Worm (Caenorhabditis elegans): ENCODE results near the gene dbt-1.
A peak's percentile ranks its signal among the peaks of the same experiment; 100 is the strongest.

Gene dbt-1

DNA sequence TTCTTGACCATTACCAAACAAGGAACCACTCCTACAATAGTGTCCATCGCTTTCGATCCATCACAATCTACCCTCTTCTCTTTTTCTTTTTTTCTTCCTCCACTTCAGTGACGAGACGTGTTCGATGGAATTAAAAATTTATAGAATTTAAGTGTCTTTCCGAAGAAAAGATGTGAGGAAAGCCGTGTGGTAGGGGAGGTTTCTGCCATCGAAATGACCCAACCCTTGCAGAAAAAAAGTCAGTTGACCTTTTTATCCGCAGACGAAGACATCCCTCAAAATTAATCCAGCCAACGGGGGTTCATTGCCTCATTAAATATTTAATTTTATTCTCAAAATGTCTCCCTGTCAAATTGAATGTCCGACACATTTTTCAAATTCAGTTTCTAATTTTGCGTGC lies 10.5 kb upstream of the dbt-1 start:
- TF ChIP-seq egl-27 (tag; optimal IDR thresholded peaks at IDR 0.05) = no peak
- TF ChIP-seq unc-86 (tag; optimal IDR thresholded peaks at IDR 0.05) = peak; percentile 53

- TF ChIP-seq efl-1 (optimal IDR thresholded peaks at IDR 0.05) (no peak), efl-1 (GFP tag; optimal IDR thresholded peaks at IDR 0.05 in 1 of 2) (peak in 1 of 2 experiments; percentile 69), ceh-82 (tag; optimal IDR thresholded peaks at IDR 0.05) (no peak), nhr-71 (tag; optimal IDR thresholded peaks at IDR 0.05) (peak; percentile 8), egl-13 (tag; optimal IDR thresholded peaks at IDR 0.05) (no peak)
These were observed 3.3 kb upstream of the dbt-1 start for ce11 chrII:7948278-7948677.

DNA sequence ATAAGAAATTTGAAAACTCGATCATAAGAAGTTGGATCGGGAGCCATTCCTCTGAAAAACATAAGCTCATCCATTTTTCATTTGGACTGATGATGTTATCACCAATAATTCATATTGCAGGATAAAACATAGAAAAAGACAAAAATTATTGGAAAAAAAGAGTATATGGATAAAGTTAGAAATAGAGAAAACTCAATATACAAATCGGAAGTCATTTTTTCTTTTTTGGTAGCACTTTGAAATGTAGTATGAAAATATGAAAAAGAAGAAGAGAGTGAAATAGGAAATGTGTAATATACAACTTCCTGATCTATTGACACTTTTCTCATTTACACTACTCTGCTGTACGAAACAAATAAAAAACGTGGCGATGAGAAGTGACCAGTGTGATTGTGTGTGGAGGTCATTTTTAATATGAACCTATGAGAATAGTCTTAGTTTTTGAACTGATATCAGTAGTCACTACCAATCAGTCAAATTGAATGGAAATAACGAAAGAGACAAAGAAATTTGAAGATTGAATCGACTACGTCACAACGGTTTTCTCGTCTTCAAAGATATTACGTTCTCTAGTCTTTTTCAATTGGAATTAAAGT lies 1.9 kb upstream of the dbt-1 start, which contains the start of gene ZK669.5:
Gene ZK669.5 (minus strand): TSS at position 51 of the 596 bp plus-strand sequence.
- TF ChIP-seq mab-9 (GFP tag; IDR thresholded peaks at IDR 0.05) (no peak), nhr-20 (tag; optimal IDR thresholded peaks at IDR 0.05) (peak; percentile 11), elt-3 (tag; optimal IDR thresholded peaks at IDR 0.05) (peak in 1 of 6 experiments; percentile 27), nhr-84 (tag; optimal IDR thresholded peaks at IDR 0.05) (no peak), lin-13 (GFP tag; optimal IDR thresholded peaks at IDR 0.05) (no peak), unc-98 (GFP tag; IDR thresholded peaks at IDR 0.05) (no peak), pqm-1 (tag; optimal IDR thresholded peaks at IDR 0.05) (no peak), nhr-19 (GFP tag; conservative IDR thresholded peaks at IDR 0.05) (no peak), egl-13 (tag; optimal IDR thresholded peaks at IDR 0.05) (peak; percentile 12), jun-1 (tag; optimal IDR thresholded peaks at IDR 0.05) (no peak), snu-23 (GFP tag; optimal IDR thresholded peaks at IDR 0.05) (peak; percentile 7), mef-2 (tag; optimal IDR thresholded peaks at IDR 0.05) (no peak), blmp-1 (tag; optimal IDR thresholded peaks at IDR 0.05) (peak; percentile 27), sup-37 (GFP tag; optimal IDR thresholded peaks at IDR 0.05) (no peak), nhr-85 (tag) (peak; percentile 62), lin-14 (GFP tag; optimal IDR thresholded peaks at IDR 0.05) (peak; percentile 44), lin-15B (tag; optimal IDR thresholded peaks at IDR 0.05) (no peak), aha-1 (tag; optimal IDR thresholded peaks at IDR 0.05) (no peak)

DNA sequence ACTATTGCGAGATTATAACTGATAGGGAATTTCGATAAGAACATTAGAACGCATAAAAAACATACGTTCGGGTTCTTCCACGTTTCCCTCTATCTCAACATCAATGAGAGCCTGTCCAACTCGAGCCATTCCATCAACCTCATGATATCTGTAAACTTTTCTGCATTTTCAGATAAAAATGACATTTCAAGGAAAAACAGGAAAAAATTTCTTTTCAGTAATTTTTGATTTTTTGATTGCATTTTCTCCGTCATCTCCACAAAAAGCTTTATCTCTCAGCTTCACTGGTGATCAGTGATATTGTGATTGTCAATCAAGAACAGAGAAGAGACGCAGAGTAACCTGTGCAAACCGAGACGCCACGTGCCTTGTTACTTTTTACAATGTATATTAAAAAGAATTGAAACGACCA lies 667 bp downstream of the dbt-1 start:
- TF ChIP-seq hpl-2 (GFP tag; optimal IDR thresholded peaks at IDR 0.05) (no peak), nhr-47 (tag; optimal IDR thresholded peaks at IDR 0.05) (no peak), aly-2 (tag; optimal IDR thresholded peaks at IDR 0.05) (no peak), efl-1 (optimal IDR thresholded peaks at IDR 0.05) (peak in 1 of 2 experiments; percentile 16), efl-1 (GFP tag; optimal IDR thresholded peaks at IDR 0.05 in 1 of 2) (peak; percentile 38 to 71), sptf-1 (tag; optimal IDR thresholded peaks at IDR 0.05) (no peak), dpl-1 (GFP tag; optimal IDR thresholded peaks at IDR 0.05) (peak in 1 of 3 experiments; percentile 6), irx-1 (tag; optimal IDR thresholded peaks at IDR 0.05) (no peak), blmp-1 (tag; optimal IDR thresholded peaks at IDR 0.05) (no peak), nhr-71 (tag; optimal IDR thresholded peaks at IDR 0.05) (peak; percentile 52), isw-1 (GFP tag; IDR thresholded peaks at IDR 0.05) (no peak), lin-35 (GFP tag; optimal IDR thresholded peaks at IDR 0.05) (peak in 1 of 2 experiments; percentile 28), unc-98 (GFP tag; IDR thresholded peaks at IDR 0.05) (no peak), lin-14 (GFP tag; optimal IDR thresholded peaks at IDR 0.05) (peak; percentile 9), ces-1 (GFP tag; optimal IDR thresholded peaks at IDR 0.05) (no peak), mep-1 (tag; optimal IDR thresholded peaks at IDR 0.05) (peak; percentile 20), egl-13 (tag; optimal IDR thresholded peaks at IDR 0.05) (no peak), nhr-20 (tag; optimal IDR thresholded peaks at IDR 0.05) (peak; percentile 41), pag-3 (tag; optimal IDR thresholded peaks at IDR 0.05; ENCODE audit: borderline replicate concordance, insufficient read depth) (no peak), hlh-4 (tag; optimal IDR thresholded peaks at IDR 0.05) (no peak), rnt-1 (tag; optimal IDR thresholded peaks at IDR 0.05) (peak; percentile 41), nhr-85 (tag) (no peak), elt-2 (tag; optimal IDR thresholded peaks at IDR 0.05) (peak; percentile 36), nhr-12 (tag; optimal IDR thresholded peaks at IDR 0.05) (no peak), ceh-8 (GFP tag; optimal IDR thresholded peaks at IDR 0.05) (no peak), nhr-84 (tag; optimal IDR thresholded peaks at IDR 0.05) (no peak), aha-1 (tag; optimal IDR thresholded peaks at IDR 0.05) (no peak), nhr-28 (tag; optimal IDR thresholded peaks at IDR 0.05) (no peak), lsy-2 (tag; optimal IDR thresholded peaks at IDR 0.05) (peak in 1 of 2 experiments; percentile 18), nhr-11 (tag; optimal IDR thresholded peaks at IDR 0.05) (no peak), mdl-1 (tag; optimal IDR thresholded peaks at IDR 0.05) (peak in 1 of 2 experiments; percentile 21), egl-27 (tag; optimal IDR thresholded peaks at IDR 0.05) (no peak), nhr-19 (GFP tag; conservative IDR thresholded peaks at IDR 0.05) (peak; percentile 17; the same call in 1 of the 2 replicates), xbp-1 (tag; optimal IDR thresholded peaks at IDR 0.05) (no peak)
